Fruit fly (Drosophila melanogaster): ENCODE results near the gene InR.

- no peak for TF ChIP-seq fru (GFP tag; optimal IDR thresholded peaks at IDR 0.05)
- TF ChIP-seq pan (optimal IDR thresholded peaks at IDR 0.05), result no peak
- TF ChIP-seq psq (GFP tag; optimal IDR thresholded peaks at IDR 0.05), result no peak
- no peak for TF ChIP-seq Mio (GFP tag; optimal IDR thresholded peaks at IDR 0.05)
- no peak for TF ChIP-seq dsf (GFP tag; optimal IDR thresholded peaks at IDR 0.05; ENCODE audit: borderline replicate concordance)
- no peak for TF ChIP-seq Abd-B (GFP tag; optimal IDR thresholded peaks at IDR 0.05)
- TF ChIP-seq CG32264 (GFP tag; optimal IDR thresholded peaks at IDR 0.05), result no peak
- no peak for TF ChIP-seq Sp1 (GFP tag; optimal IDR thresholded peaks at IDR 0.05)
- TF ChIP-seq woc (GFP tag; optimal IDR thresholded peaks at IDR 0.05), result no peak
- TF ChIP-seq Vsx2 (GFP tag; optimal IDR thresholded peaks at IDR 0.05; ENCODE audit: partially characterized antibody), result no peak
Observed at dm6 chr3R:21586351-21586750, 32.8 kb downstream of the InR start.

All from whole organism, wandering third instar larva.